Worm (Caenorhabditis elegans) whole organism, young adult: ENCODE results near the gene T05A10.6.

Experiments
- F23B12.7 ChIP-seq: sonication (generic microtip); optimal IDR thresholded peaks from 2 replicates; lab custom pipeline; 2017; ENCODE audit warnings: missing genetic modification characterization, mild to moderate bottlenecking, missing compliant biosample characterization, antibody characterized with exemption, moderate library complexity; ENCODE audit not compliant: insufficient read depth
- F39B2.1 ChIP-seq: fragments of 200-800 bp; sonication (Bioruptor generic); IDR thresholded peaks from 2 replicates; pipeline ENCODE4 v1.3.6; 2022; ENCODE audit warnings: missing genetic modification reagents, missing genetic modification characterization, missing compliant biosample characterization
- F49E8.2 ChIP-seq: sonication (generic microtip); optimal IDR thresholded peaks from 3 replicates; lab custom pipeline; 2017; ENCODE audit warnings: missing genetic modification characterization, mild to moderate bottlenecking, missing compliant biosample characterization, antibody characterized with exemption, moderate library complexity; ENCODE audit not compliant: insufficient read depth
- F52B5.7 ChIP-seq: sonication (generic microtip); optimal IDR thresholded peaks from 2 replicates; lab custom pipeline; 2016; ENCODE audit warnings: mild to moderate bottlenecking, missing genetic modification characterization, missing compliant biosample characterization
- F57C9.4 ChIP-seq: sonication (generic microtip); optimal IDR thresholded peaks from 2 replicates; lab custom pipeline; 2017; ENCODE audit warnings: mild to moderate bottlenecking, missing genetic modification characterization, missing compliant biosample characterization
- Y53F4B.3 ChIP-seq: fragments of 200-800 bp; sonication (Bioruptor generic); IDR thresholded peaks from 2 replicates; pipeline ENCODE4 v1.3.6; 2022; ENCODE audit warnings: missing genetic modification reagents, missing genetic modification characterization, missing compliant biosample characterization
- Y56A3A.18 ChIP-seq: fragments of 200-800 bp; sonication (Bioruptor generic); IDR thresholded peaks from 2 replicates; pipeline ENCODE4 v1.3.6; 2022; ENCODE audit warnings: missing genetic modification reagents, missing genetic modification characterization, missing compliant biosample characterization
- Y67H2A.10 ChIP-seq: fragments of 200-800 bp; sonication (Bioruptor generic); conservative IDR thresholded peaks from 2 replicates; pipeline ENCODE4 v1.3.6; 2022; ENCODE audit warnings: missing genetic modification reagents, missing genetic modification characterization, missing compliant biosample characterization
- Y79H2A.3 ChIP-seq: fragments of 200-800 bp; sonication (Bioruptor generic); conservative IDR thresholded peaks from 2 replicates; pipeline ENCODE4 v1.3.6; 2022; ENCODE audit warnings: missing genetic modification reagents, missing genetic modification characterization, missing compliant biosample characterization
- akir-1 ChIP-seq: fragments of 200-800 bp; sonication (Bioruptor generic); optimal IDR thresholded peaks from 2 replicates; lab custom pipeline; 2018; ENCODE audit warnings: mild to moderate bottlenecking, missing genetic modification characterization, moderate library complexity, missing compliant biosample characterization
- atf-7 ChIP-seq: sonication (generic microtip); optimal IDR thresholded peaks from 2 replicates; lab custom pipeline; 2017; ENCODE audit warnings: mild to moderate bottlenecking, missing genetic modification characterization, missing compliant biosample characterization
- athp-1 ChIP-seq: sonication (generic microtip); optimal IDR thresholded peaks from 2 replicates; lab custom pipeline; 2017; ENCODE audit warnings: mild to moderate bottlenecking, missing genetic modification characterization, missing compliant biosample characterization
- bed-1 ChIP-seq: fragments of 200-800 bp; sonication (Bioruptor generic); IDR thresholded peaks from 2 replicates; pipeline ENCODE4 v1.3.6; 2022; ENCODE audit warnings: missing genetic modification reagents, missing genetic modification characterization, missing compliant biosample characterization
- bed-2 ChIP-seq: fragments of 200-800 bp; sonication (Bioruptor generic); IDR thresholded peaks from 2 replicates; pipeline ENCODE4 v1.3.6; 2022; ENCODE audit warnings: missing genetic modification reagents, missing genetic modification characterization, missing compliant biosample characterization
- cebp-2 ChIP-seq: fragments of 200-800 bp; sonication (Bioruptor generic); IDR thresholded peaks from 2 replicates; pipeline ENCODE4 v1.3.6; 2022; ENCODE audit warnings: missing genetic modification characterization, missing compliant biosample characterization
- ceh-100 ChIP-seq: fragments of 200-800 bp; sonication (Bioruptor generic); IDR thresholded peaks from 2 replicates; pipeline ENCODE4 v1.3.6; 2022; ENCODE audit warnings: missing genetic modification reagents, missing genetic modification characterization, missing compliant biosample characterization
- chd-7 ChIP-seq: sonication (generic microtip); optimal IDR thresholded peaks from 2 replicates; lab custom pipeline; 2016; ENCODE audit warnings: mild to moderate bottlenecking, missing genetic modification characterization, moderate library complexity, missing compliant biosample characterization
- die-1 ChIP-seq: sonication (generic microtip); optimal IDR thresholded peaks from 2 replicates; lab custom pipeline; 2016; ENCODE audit warnings: missing genotype, mild to moderate bottlenecking, missing genetic modification characterization, missing compliant biosample characterization
- dpl-1 ChIP-seq: fragments of 150-350 bp; optimal IDR thresholded peaks from 2 replicates; lab custom pipeline; 2014; ENCODE audit warnings: missing biosample characterization, missing genetic modification reagents, missing genetic modification characterization
- efl-1 ChIP-seq: fragments of 150-350 bp; optimal IDR thresholded peaks from 2 replicates; lab custom pipeline; 2014; ENCODE audit warnings: missing biosample characterization, missing genetic modification reagents, missing genetic modification characterization
- ekl-4 ChIP-seq: fragments of 200-800 bp; sonication (Bioruptor generic); IDR thresholded peaks from 2 replicates; pipeline ENCODE4 v1.3.6; 2022; ENCODE audit warnings: missing genetic modification reagents, missing genetic modification characterization, missing compliant biosample characterization
- ets-4 ChIP-seq: fragments of 200-800 bp; sonication (Bioruptor generic); optimal IDR thresholded peaks from 2 replicates; lab custom pipeline; 2018; ENCODE audit warnings: mild to moderate bottlenecking, missing genetic modification characterization, missing compliant biosample characterization
- fkh-3 ChIP-seq: sonication (generic microtip); optimal IDR thresholded peaks from 2 replicates; lab custom pipeline; 2016; ENCODE audit warnings: mild to moderate bottlenecking, missing genetic modification characterization, missing compliant biosample characterization
- hrde-1 ChIP-seq: sonication (generic microtip); optimal IDR thresholded peaks from 2 replicates; lab custom pipeline; 2016; ENCODE audit warnings: missing genetic modification characterization, mild to moderate bottlenecking, missing compliant biosample characterization, moderate library complexity, missing genotype, missing genetic modification reagents, borderline replicate concordance
- lin-26 ChIP-seq: fragments of 200-800 bp; sonication (Bioruptor generic); IDR thresholded peaks from 2 replicates; pipeline ENCODE4 v1.3.6; 2022; ENCODE audit warnings: missing genetic modification reagents, missing genetic modification characterization, missing compliant biosample characterization
- lin-35 ChIP-seq, 3 experiments: fragments of 150-350 bp in 2 of 3; sonication (generic microtip) in 1 of 3; optimal IDR thresholded peaks; 2 replicates each; lab custom pipeline; 2014 to 2018; ENCODE audit warnings: missing biosample characterization in 3 of 3, missing genetic modification characterization in 3 of 3, missing genetic modification reagents in 3 of 3
- lsy-27 ChIP-seq: sonication (generic microtip); optimal IDR thresholded peaks from 2 replicates; lab custom pipeline; 2017; ENCODE audit warnings: missing genetic modification characterization, mild to moderate bottlenecking, missing compliant biosample characterization, antibody characterized with exemption, missing genotype, borderline replicate concordance; ENCODE audit not compliant: insufficient read depth
- nhr-179 ChIP-seq: sonication (generic microtip); optimal IDR thresholded peaks from 2 replicates; lab custom pipeline; 2016; ENCODE audit warnings: mild to moderate bottlenecking, missing genetic modification characterization, missing compliant biosample characterization
- pbrm-1 ChIP-seq: fragments of 200-800 bp; sonication (Bioruptor generic); IDR thresholded peaks from 2 replicates; pipeline ENCODE4 v1.3.6; 2022; ENCODE audit warnings: missing genetic modification reagents, missing genetic modification characterization, missing compliant biosample characterization
- tbp1 ChIP-seq: fragments of 200-800 bp; sonication (Bioruptor generic); optimal IDR thresholded peaks from 2 replicates; lab custom pipeline; 2018; ENCODE audit warnings: mild to moderate bottlenecking, missing genetic modification characterization, missing compliant biosample characterization
- zfh-2 ChIP-seq: fragments of 200-800 bp; sonication (Bioruptor generic); conservative IDR thresholded peaks from 2 replicates; pipeline ENCODE4 v1.3.6; 2022; ENCODE audit warnings: missing genetic modification reagents, missing genetic modification characterization, missing compliant biosample characterization
- zim-3 ChIP-seq: sonication (generic microtip); optimal IDR thresholded peaks from 2 replicates; lab custom pipeline; 2017; ENCODE audit warnings: mild to moderate bottlenecking, missing genetic modification characterization, moderate library complexity, missing compliant biosample characterization
- ztf-25 ChIP-seq: fragments of 200-800 bp; sonication (Bioruptor generic); IDR thresholded peaks from 2 replicates; pipeline ENCODE4 v1.3.6; 2022; ENCODE audit warnings: missing genetic modification reagents, missing genetic modification characterization, missing compliant biosample characterization
- ztf-6 ChIP-seq: fragments of 200-800 bp; sonication (Bioruptor generic); IDR thresholded peaks from 2 replicates; pipeline ENCODE4 v1.3.6; 2022; ENCODE audit warnings: missing genetic modification reagents, missing genetic modification characterization, missing compliant biosample characterization

Gene T05A10.6

ce11 chrX:10820511-10820910 lies 26.0 kb upstream of the T05A10.6 start, which contains the start of gene F31B12.3:
F31B12.3 (minus strand) TSS chrX:10820611.
- TF ChIP-seq lsy-27 (tag; lab: Kevin White, UChicago) (no peak), ztf-6 (GFP tag; lab: Robert Waterston, UW) (no peak), lin-35 (GFP tag; optimal IDR thresholded peaks at IDR 0.05; lab: Kevin White, UChicago) (no peak), cebp-2 (GFP tag; lab: Robert Waterston, UW) (no peak), F52B5.7 (tag; lab: Kevin White, UChicago) (no peak), ztf-25 (GFP tag; lab: Robert Waterston, UW) (no peak), ekl-4 (GFP tag; lab: Robert Waterston, UW) (no peak), die-1 (no peak), F49E8.2 (tag; lab: Kevin White, UChicago) (no peak), ets-4 (no peak)

ce11 chrX:10804441-10804840 lies 9.9 kb upstream of the T05A10.6 start, which contains the start of gene F31B12.4:
F31B12.4 (plus strand) TSS chrX:10804741.
- no peak for TF ChIP-seq nhr-179
- no peak for TF ChIP-seq tbp1
- no peak for TF ChIP-seq lin-26 (GFP tag; lab: Robert Waterston, UW)
- no peak for TF ChIP-seq bed-2 (GFP tag; lab: Robert Waterston, UW)
- TF ChIP-seq bed-1 (GFP tag; lab: Robert Waterston, UW): no peak
- TF ChIP-seq efl-1 (GFP tag; lab: Kevin White, UChicago): no peak
- TF ChIP-seq pbrm-1 (GFP tag; lab: Robert Waterston, UW): no peak
- no peak for TF ChIP-seq hrde-1 (tag; lab: Kevin White, UChicago)
- TF ChIP-seq dpl-1 (GFP tag; lab: Kevin White, UChicago): no peak
- TF ChIP-seq, all 124 proteins: peak for 0

ce11 chrX:10792435-10792834 lies 2.1 kb downstream of the T05A10.6 start, which contains the start of gene vap-2:
vap-2 (minus strand) TSS chrX:10792535.
- TF ChIP-seq F39B2.1 (GFP tag; lab: Robert Waterston, UW) (no peak), Y53F4B.3 (GFP tag; lab: Robert Waterston, UW) (no peak), ekl-4 (GFP tag; lab: Robert Waterston, UW) (no peak), fkh-3 (no peak), athp-1 (no peak), F57C9.4 (tag; lab: Kevin White, UChicago) (no peak), zfh-2 (GFP tag; lab: Robert Waterston, UW) (no peak), chd-7 (no peak), Y79H2A.3 (GFP tag; lab: Robert Waterston, UW) (no peak)

- TF ChIP-seq akir-1 (GFP tag; lab: Kevin White, UChicago) (no peak), Y56A3A.18 (no peak), atf-7 (tag; lab: Kevin White, UChicago) (no peak), fkh-3 (no peak), F23B12.7 (tag; lab: Kevin White, UChicago) (no peak), ceh-100 (GFP tag; lab: Robert Waterston, UW) (no peak), zim-3 (no peak), Y67H2A.10 (GFP tag; lab: Robert Waterston, UW) (no peak)
These were observed 7.3 kb downstream of the T05A10.6 start, which contains the start of gene ttr-14 for ce11 chrX:10787203-10787602. ttr-14 (plus strand) TSS chrX:10787503.
